In the genomic region with DNA sequence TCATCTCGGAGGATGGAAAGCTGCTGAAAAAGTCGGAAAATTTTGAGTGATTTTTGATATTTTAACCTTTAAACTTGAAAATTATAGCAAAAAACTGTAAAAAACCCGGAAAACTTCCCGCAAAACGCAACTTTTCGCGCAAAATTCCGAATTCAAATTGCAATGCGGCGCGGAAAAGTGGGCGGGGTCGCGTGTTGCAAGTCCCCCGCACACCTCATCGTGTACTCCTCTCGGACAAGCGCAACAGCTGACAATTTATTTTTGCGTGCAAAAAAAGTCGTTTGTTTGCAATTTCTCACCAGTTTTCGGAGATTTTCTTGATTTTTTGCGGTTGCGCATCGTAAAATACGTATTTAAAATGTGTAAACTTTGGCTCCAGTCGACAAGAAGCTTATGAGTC, we compare ENCODE assay signal across 2 worm cellular contexts.
TF ChIP-seq lines count a peak whose summit lies in the region.

Gene npp-8, minus strand, starts transcription at position 23 of the 400 bp plus-strand sequence.

TF ChIP-seq in whole organism, L1 larva, 84 proteins besides CTCF, POLR2A, EP300 and RAD21 (continued from another document):
- TF ChIP-seq efl-1 (optimal IDR thresholded peaks at IDR 0.05; lab: Kevin White, UChicago) = peak; percentile 85 to 89
- peak; percentile 86 to 98 for TF ChIP-seq efl-1 (GFP tag; optimal IDR thresholded peaks at IDR 0.05 in 1 of 2; lab: Kevin White, UChicago)
- no peak for TF ChIP-seq nhr-12 (tag; optimal IDR thresholded peaks at IDR 0.05; lab: Kevin White, UChicago)
- TF ChIP-seq efl-3 (GFP tag; optimal IDR thresholded peaks at IDR 0.05; lab: Kevin White, UChicago) = peak; percentile 73
- peak; percentile 60 for TF ChIP-seq fkh-4 (tag; optimal IDR thresholded peaks at IDR 0.05; lab: Kevin White, UChicago; ENCODE audit: borderline replicate concordance)
- peak; percentile 59 for TF ChIP-seq nhr-77 (tag; optimal IDR thresholded peaks at IDR 0.05; lab: Kevin White, UChicago)
- TF ChIP-seq lin-14 (GFP tag; optimal IDR thresholded peaks at IDR 0.05; lab: Kevin White, UChicago) = no peak
- peak; percentile 75 for TF ChIP-seq sox-4 (tag; optimal IDR thresholded peaks at IDR 0.05; lab: Kevin White, UChicago)
- peak in 2 of 6 experiments; percentile 26 to 73 for TF ChIP-seq elt-3 (tag; optimal IDR thresholded peaks at IDR 0.05; lab: Kevin White, UChicago)
- no peak for TF ChIP-seq ceh-63 (GFP tag; optimal IDR thresholded peaks at IDR 0.05; lab: Kevin White, UChicago)
- no peak for TF ChIP-seq egl-27 (tag; optimal IDR thresholded peaks at IDR 0.05; lab: Kevin White, UChicago)
- TF ChIP-seq ztf-4 (tag; optimal IDR thresholded peaks at IDR 0.05; lab: Kevin White, UChicago) = peak; percentile 73
- TF ChIP-seq F16B12.6 (tag; optimal IDR thresholded peaks at IDR 0.05; lab: Kevin White, UChicago) = peak; percentile 45
- TF ChIP-seq C34B4.2 (tag; optimal IDR thresholded peaks at IDR 0.05; lab: Kevin White, UChicago) = no peak
- peak; percentile 81 for TF ChIP-seq grh-1 (GFP tag; IDR thresholded peaks at IDR 0.05; lab: Robert Waterston, UW)
- TF ChIP-seq tbx-2 (tag; optimal IDR thresholded peaks at IDR 0.05; lab: Kevin White, UChicago) = peak; percentile 91
- no peak for TF ChIP-seq tlp-1 (tag; optimal IDR thresholded peaks at IDR 0.05; lab: Kevin White, UChicago)
- TF ChIP-seq ama-1 (optimal IDR thresholded peaks at IDR 0.05; lab: Kevin White, UChicago) = peak; percentile 23
- TF ChIP-seq ceh-8 (GFP tag; optimal IDR thresholded peaks at IDR 0.05; lab: Kevin White, UChicago) = peak; percentile 86
- peak; percentile 83 for TF ChIP-seq mep-1 (tag; optimal IDR thresholded peaks at IDR 0.05; lab: Kevin White, UChicago)
- peak; percentile 86 for TF ChIP-seq egl-13 (tag; optimal IDR thresholded peaks at IDR 0.05; lab: Kevin White, UChicago)
- TF ChIP-seq pax-3 (tag; optimal IDR thresholded peaks at IDR 0.05; lab: Kevin White, UChicago) = peak; percentile 64
- peak; percentile 97 for TF ChIP-seq rnt-1 (tag; optimal IDR thresholded peaks at IDR 0.05; lab: Kevin White, UChicago)
- TF ChIP-seq mab-9 (GFP tag; IDR thresholded peaks at IDR 0.05; lab: Robert Waterston, UW) = peak; percentile 77
- TF ChIP-seq nhr-90 (tag; optimal IDR thresholded peaks at IDR 0.05; lab: Kevin White, UChicago; ENCODE audit: poor library complexity) = no peak
- peak; percentile 81 for TF ChIP-seq irx-1 (tag; optimal IDR thresholded peaks at IDR 0.05; lab: Kevin White, UChicago)
- TF ChIP-seq nhr-47 (tag; optimal IDR thresholded peaks at IDR 0.05; lab: Kevin White, UChicago) = peak; percentile 94

TF ChIP-seq in whole organism, young adult, 124 proteins besides CTCF, POLR2A, EP300 and RAD21 (continued from another document):
- TF ChIP-seq lin-35 (GFP tag; optimal IDR thresholded peaks at IDR 0.05; lab: Kevin White, UChicago) (peak in 2 of 3 experiments; percentile 5 to 73), Y53G8AR.9 (GFP tag; conservative IDR thresholded peaks at IDR 0.05; lab: Robert Waterston, UW) (peak; percentile 93), K11D2.4 (GFP tag; IDR thresholded peaks at IDR 0.05; lab: Robert Waterston, UW) (peak; percentile 69), B0019.2 (GFP tag; conservative IDR thresholded peaks at IDR 0.05; lab: Robert Waterston, UW) (0 out of 2 replicates have a peak, but pooled peaks have one; percentile 25), ztf-6 (GFP tag; IDR thresholded peaks at IDR 0.05; lab: Robert Waterston, UW) (no peak), ZK185.1 (tag; optimal IDR thresholded peaks at IDR 0.05; lab: Kevin White, UChicago; ENCODE audit: poor library complexity, severe bottlenecking) (peak; percentile 90), nhr-90 (tag; optimal IDR thresholded peaks at IDR 0.05; lab: Kevin White, UChicago) (peak; percentile 24), xnd-1 (tag; optimal IDR thresholded peaks at IDR 0.05; lab: Kevin White, UChicago) (peak; percentile 74), pbrm-1 (GFP tag; IDR thresholded peaks at IDR 0.05; lab: Robert Waterston, UW) (peak; percentile 86), aptf-2 (GFP tag; conservative IDR thresholded peaks at IDR 0.05; lab: Robert Waterston, UW) (peak; percentile 75; the same call in 1 of the 2 replicates), F37B4.10 (GFP tag; IDR thresholded peaks at IDR 0.05; lab: Robert Waterston, UW) (no peak), unc-62 (GFP tag; optimal IDR thresholded peaks at IDR 0.05; lab: Kevin White, UChicago) (no peak), ztf-25 (GFP tag; IDR thresholded peaks at IDR 0.05; lab: Robert Waterston, UW) (no peak), F22D6.2 (tag; optimal IDR thresholded peaks at IDR 0.05; lab: Kevin White, UChicago) (peak; percentile 31), Y56A3A.18 (GFP tag; IDR thresholded peaks at IDR 0.05; lab: Robert Waterston, UW) (no peak), attf-6 (GFP tag; IDR thresholded peaks at IDR 0.05; lab: Robert Waterston, UW) (peak; percentile 38; the same call in 1 of the 2 replicates), C17E4.6 (GFP tag; IDR thresholded peaks at IDR 0.05; lab: Robert Waterston, UW) (peak; percentile 78), zfh-2 (GFP tag; conservative IDR thresholded peaks at IDR 0.05; lab: Robert Waterston, UW) (peak; percentile 83), F33H1.4 (GFP tag; IDR thresholded peaks at IDR 0.05; lab: Robert Waterston, UW) (peak; percentile 81), ceh-40 (GFP tag; IDR thresholded peaks at IDR 0.05; lab: Robert Waterston, UW) (0 out of 2 replicates have a peak, but pooled peaks have one; percentile 39), dpff-1 (tag; optimal IDR thresholded peaks at IDR 0.05; lab: Kevin White, UChicago) (no peak), nfya-1 (tag; optimal IDR thresholded peaks at IDR 0.05; lab: Kevin White, UChicago; ENCODE audit: borderline replicate concordance, insufficient read depth) (no peak), die-1 (tag; optimal IDR thresholded peaks at IDR 0.05; lab: Kevin White, UChicago) (peak; percentile 19), sptf-2 (GFP tag; optimal IDR thresholded peaks at IDR 0.05; lab: Kevin White, UChicago) (peak; percentile 18), sdz-38 (tag; optimal IDR thresholded peaks at IDR 0.05; lab: Kevin White, UChicago) (no peak)
